Worm (Caenorhabditis elegans): ENCODE data around the gene sru-35.

ce11 chrIV:8798255-8798654, 8.2 kb upstream of the sru-35 start, which contains the start of gene clec-182:
- TF ChIP-seq lin-39 (tag; optimal IDR thresholded peaks at IDR 0.05) (no peak), unc-62 (GFP tag; optimal IDR thresholded peaks at IDR 0.05) (no peak), crh-2 (tag; optimal IDR thresholded peaks at IDR 0.05) (no peak), nhr-237 (tag; optimal IDR thresholded peaks at IDR 0.05) (no peak), nhr-12 (tag; optimal IDR thresholded peaks at IDR 0.05) (no peak), ztf-4 (tag; optimal IDR thresholded peaks at IDR 0.05) (no peak), elt-3 (tag; optimal IDR thresholded peaks at IDR 0.05) (no peak), R02D3.7 (tag; optimal IDR thresholded peaks at IDR 0.05) (no peak)

Data from whole organism, L2 larva.